Fruit fly (Drosophila melanogaster): ENCODE results near the gene cact.

Gene cact

DNA sequence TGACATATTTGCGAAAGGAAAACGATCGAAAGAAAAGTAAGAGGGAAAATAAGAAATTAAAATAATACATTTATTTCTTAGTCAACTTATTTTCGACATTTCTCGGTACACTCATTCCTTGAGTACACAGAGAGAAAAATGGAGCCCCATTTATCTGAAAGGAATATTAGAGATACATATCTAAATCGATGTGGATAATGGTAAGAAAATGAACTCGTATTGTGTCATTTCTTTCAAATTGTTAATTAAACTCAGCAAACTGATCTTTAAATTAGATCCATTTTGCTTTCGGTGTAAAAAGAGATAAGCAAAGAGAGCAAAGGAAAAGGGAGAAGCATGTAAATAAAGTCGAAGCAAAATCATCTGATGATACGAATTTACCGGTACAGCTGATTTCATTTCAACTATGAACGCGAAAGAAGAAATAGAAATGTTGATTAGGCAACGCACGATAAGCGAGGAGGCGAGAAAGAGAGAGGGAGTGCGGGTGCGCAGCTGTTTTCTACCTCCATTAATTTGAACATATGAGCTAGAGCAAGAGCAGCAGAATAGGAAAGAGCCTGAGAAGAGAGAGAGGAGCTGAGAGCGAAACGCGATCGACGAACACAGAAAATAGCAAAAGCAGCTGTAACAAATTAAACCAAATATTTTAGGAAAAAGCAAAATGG lies 40.2 kb downstream of the cact start (continued):
- TF ChIP-seq Ets97D (GFP tag; optimal IDR thresholded peaks at IDR 0.05) (peak; percentile 41), Sry-δ (GFP tag; optimal IDR thresholded peaks at IDR 0.05) (peak; percentile 20), Fer3 (tag; optimal IDR thresholded peaks at IDR 0.05) (peak; percentile 92), Ssrp (tag; optimal IDR thresholded peaks at IDR 0.05) (peak; percentile 91), fd3F (GFP tag; optimal IDR thresholded peaks at IDR 0.05) (peak; percentile 86), org-1 (GFP tag; optimal IDR thresholded peaks at IDR 0.05) (peak; percentile 69), Asciz (GFP tag; optimal IDR thresholded peaks at IDR 0.05) (peak; percentile 87), ERR (GFP tag; optimal IDR thresholded peaks at IDR 0.05) (peak; percentile 59), chif (GFP tag; optimal IDR thresholded peaks at IDR 0.05) (peak; percentile 84 to 92), HLH54F (GFP tag; optimal IDR thresholded peaks at IDR 0.05) (peak; percentile 87), Scr (GFP tag; IDR thresholded peaks at IDR 0.05; ENCODE audit: partially characterized antibody) (no peak), ase (GFP tag; IDR thresholded peaks at IDR 0.05) (no peak), Jarid2 (GFP tag; optimal IDR thresholded peaks at IDR 0.05) (peak; percentile 12), Fer1 (GFP tag; optimal IDR thresholded peaks at IDR 0.05) (peak; percentile 79), CG11723 (GFP tag; optimal IDR thresholded peaks at IDR 0.05) (peak; percentile 53), salm (tag; optimal IDR thresholded peaks at IDR 0.05) (peak; percentile 82), CG6654 (GFP tag; optimal IDR thresholded peaks at IDR 0.05) (peak; percentile 66), CG12744 (GFP tag; optimal IDR thresholded peaks at IDR 0.05) (peak; percentile 74), ems (GFP tag; optimal IDR thresholded peaks at IDR 0.05) (peak; percentile 84), MESR4 (GFP tag; optimal IDR thresholded peaks at IDR 0.05) (peak; percentile 28), scrt (GFP tag; optimal IDR thresholded peaks at IDR 0.05) (peak; percentile 80), Bteb2 (GFP tag; optimal IDR thresholded peaks at IDR 0.05) (peak; percentile 71), CG12659 (GFP tag; optimal IDR thresholded peaks at IDR 0.05) (peak; percentile 70), HLHmδ (GFP tag; optimal IDR thresholded peaks at IDR 0.05) (no peak), Dp (GFP tag; optimal IDR thresholded peaks at IDR 0.05) (no peak), unpg (GFP tag; optimal IDR thresholded peaks at IDR 0.05) (peak; percentile 94), caup (GFP tag; optimal IDR thresholded peaks at IDR 0.05; ENCODE audit: severe bottlenecking) (peak; percentile 82), Six4 (GFP tag; optimal IDR thresholded peaks at IDR 0.05) (peak; percentile 91), CG8290 (GFP tag; optimal IDR thresholded peaks at IDR 0.05) (peak; percentile 32), CG8290 (tag; optimal IDR thresholded peaks at IDR 0.05) (peak in 1 of 2 experiments; percentile 93), CG9727 (GFP tag; optimal IDR thresholded peaks at IDR 0.05) (peak; percentile 77), tap (tag; optimal IDR thresholded peaks at IDR 0.05) (peak; percentile 91), CG3995 (GFP tag; optimal IDR thresholded peaks at IDR 0.05) (peak; percentile 23), NK7.1 (GFP tag; optimal IDR thresholded peaks at IDR 0.05) (peak; percentile 50), CG14441 (GFP tag; IDR thresholded peaks at IDR 0.05) (no peak), CG18599 (GFP tag; optimal IDR thresholded peaks at IDR 0.05) (peak; percentile 83), Meics (GFP tag; optimal IDR thresholded peaks at IDR 0.05) (peak; percentile 84), C15 (GFP tag; IDR thresholded peaks at IDR 0.05) (no peak), az2 (GFP tag; optimal IDR thresholded peaks at IDR 0.05) (peak; percentile 86), CG3163 (GFP tag; optimal IDR thresholded peaks at IDR 0.05) (peak; percentile 68), CG2678 (tag; optimal IDR thresholded peaks at IDR 0.05) (peak; percentile 92), CG7928 (GFP tag; optimal IDR thresholded peaks at IDR 0.05) (peak; percentile 32), CG12236 (GFP tag; optimal IDR thresholded peaks at IDR 0.05) (peak; percentile 84), cas (GFP tag; IDR thresholded peaks at IDR 0.05) (no peak), pfk (GFP tag; optimal IDR thresholded peaks at IDR 0.05) (peak; percentile 84), p53 (GFP tag; optimal IDR thresholded peaks at IDR 0.05) (peak; percentile 54), Lhr (GFP tag; optimal IDR thresholded peaks at IDR 0.05) (peak; percentile 62), Atf6 (GFP tag; IDR thresholded peaks at IDR 0.05) (no peak), CG15479 (GFP tag; optimal IDR thresholded peaks at IDR 0.05) (peak; percentile 77)

Measured in whole organism, embryonic.